Worm (Caenorhabditis elegans) whole organism, L3 larva: ENCODE data around the gene F54H5.3.

Experiments used
- nhr-25 ChIP-seq: sonication (generic microtip); optimal IDR thresholded peaks from 2 replicates; lab custom pipeline; 2017; ENCODE audit warnings: missing biosample characterization, missing genetic modification characterization
- ztf-11 ChIP-seq: fragments of 150-350 bp; optimal IDR thresholded peaks from 2 replicates; lab custom pipeline; 2014; ENCODE audit warnings: missing biosample characterization, missing genetic modification characterization

ce11 chrII:6597507-6597906, 24.5 kb upstream of the F54H5.3 start:
- TF ChIP-seq ztf-11 (tag; lab: Kevin White, UChicago) = no peak
- TF ChIP-seq nhr-25 (tag; lab: Kevin White, UChicago) = no peak
